Worm (Caenorhabditis elegans): ENCODE data around the gene Y75B8A.23.

The Y75B8A.23 gene

ce11 chrIII:12259793-12260192 lies 9.3 kb downstream of the Y75B8A.23 start:
- TF ChIP-seq unc-62 (GFP tag; optimal IDR thresholded peaks at IDR 0.05) (no peak), mdl-1 (tag; optimal IDR thresholded peaks at IDR 0.05) (no peak), lin-13 (GFP tag; optimal IDR thresholded peaks at IDR 0.05) (no peak), nhr-129 (tag; optimal IDR thresholded peaks at IDR 0.05) (no peak), C34F6.9 (tag; optimal IDR thresholded peaks at IDR 0.05) (no peak), gmeb-1 (tag; optimal IDR thresholded peaks at IDR 0.05) (no peak), ztf-1 (GFP tag; conservative IDR thresholded peaks at IDR 0.05) (no peak), sma-9 (GFP tag; optimal IDR thresholded peaks at IDR 0.05) (no peak), sma-9 (tag; optimal IDR thresholded peaks at IDR 0.05) (no peak)

ce11 chrIII:12260413-12260812 lies 10.0 kb downstream of the Y75B8A.23 start:
- TF ChIP-seq fos-1 (tag; optimal IDR thresholded peaks at IDR 0.05): no peak
- no peak for TF ChIP-seq nhr-21 (tag; optimal IDR thresholded peaks at IDR 0.05)
- no peak for TF ChIP-seq ama-1 (optimal IDR thresholded peaks at IDR 0.05)

- no peak for TF ChIP-seq elt-3 (tag; optimal IDR thresholded peaks at IDR 0.05)
- no peak for TF ChIP-seq ztf-1 (GFP tag; conservative IDR thresholded peaks at IDR 0.05)
Measured at ce11 chrIII:12269807-12270206, 19.3 kb downstream of the Y75B8A.23 start.

- no peak for TF ChIP-seq sma-3 (GFP tag; optimal IDR thresholded peaks at IDR 0.05)
- no peak for TF ChIP-seq R02D3.7 (tag; optimal IDR thresholded peaks at IDR 0.05)
- no peak for TF ChIP-seq ZK546.5 (tag; optimal IDR thresholded peaks at IDR 0.05)
- TF ChIP-seq sma-9 (GFP tag; optimal IDR thresholded peaks at IDR 0.05): no peak
- no peak for TF ChIP-seq sma-9 (tag; optimal IDR thresholded peaks at IDR 0.05)
- no peak for TF ChIP-seq ama-1 (optimal IDR thresholded peaks at IDR 0.05)
- no peak for TF ChIP-seq mdl-1 (tag; optimal IDR thresholded peaks at IDR 0.05)
- no peak for TF ChIP-seq snpc-4 (tag; optimal IDR thresholded peaks at IDR 0.05)
- no peak for TF ChIP-seq C34F6.9 (tag; optimal IDR thresholded peaks at IDR 0.05)
- no peak for TF ChIP-seq dmd-4 (tag; optimal IDR thresholded peaks at IDR 0.05)
- TF ChIP-seq skn-1 (tag; optimal IDR thresholded peaks at IDR 0.05): no peak
- TF ChIP-seq ztf-4 (tag; optimal IDR thresholded peaks at IDR 0.05): no peak
- TF ChIP-seq ceh-82 (tag; optimal IDR thresholded peaks at IDR 0.05): no peak
- no peak for TF ChIP-seq gmeb-1 (tag; optimal IDR thresholded peaks at IDR 0.05)
Measured at ce11 chrIII:12270391-12270790, 19.9 kb downstream of the Y75B8A.23 start.

ce11 chrIII:12273598-12274090 lies 23.2 kb downstream of the Y75B8A.23 start, which contains the start of the genes Y75B8A.24 and Y75B8A.25:
Y75B8A.24 (minus strand) TSS chrIII:12273752.
Y75B8A.25 (plus strand) TSS chrIII:12274040.
- TF ChIP-seq Y55F3AM.14 (GFP tag; optimal IDR thresholded peaks at IDR 0.05) (no peak), ama-1 (optimal IDR thresholded peaks at IDR 0.05) (no peak), nhr-129 (tag; optimal IDR thresholded peaks at IDR 0.05) (peak; percentile 4), dmd-4 (tag; optimal IDR thresholded peaks at IDR 0.05) (no peak), sma-9 (GFP tag; optimal IDR thresholded peaks at IDR 0.05) (no peak), sma-9 (tag; optimal IDR thresholded peaks at IDR 0.05) (no peak), alr-1 (tag; optimal IDR thresholded peaks at IDR 0.05) (no peak), aly-2 (tag; optimal IDR thresholded peaks at IDR 0.05) (no peak), nhr-25 (tag; optimal IDR thresholded peaks at IDR 0.05) (peak; percentile 77), nhr-77 (tag; optimal IDR thresholded peaks at IDR 0.05) (no peak), lin-11 (tag; optimal IDR thresholded peaks at IDR 0.05) (no peak), lin-39 (tag; optimal IDR thresholded peaks at IDR 0.05) (no peak), skn-1 (tag; optimal IDR thresholded peaks at IDR 0.05) (no peak), F13H6.1 (tag; optimal IDR thresholded peaks at IDR 0.05) (peak; percentile 76), sma-3 (GFP tag; optimal IDR thresholded peaks at IDR 0.05) (peak; percentile 71), nhr-10 (tag; optimal IDR thresholded peaks at IDR 0.05) (no peak), nhr-21 (tag; optimal IDR thresholded peaks at IDR 0.05) (peak; percentile 34), lsy-2 (tag; optimal IDR thresholded peaks at IDR 0.05) (peak; percentile 68 to 87), peb-1 (tag; optimal IDR thresholded peaks at IDR 0.05) (no peak), nhr-237 (tag; optimal IDR thresholded peaks at IDR 0.05) (no peak), ztf-11 (tag; optimal IDR thresholded peaks at IDR 0.05) (no peak), lin-13 (GFP tag; optimal IDR thresholded peaks at IDR 0.05) (peak; percentile 57), C34F6.9 (tag; optimal IDR thresholded peaks at IDR 0.05) (peak; percentile 79), fos-1 (tag; optimal IDR thresholded peaks at IDR 0.05) (no peak), mab-5 (tag; optimal IDR thresholded peaks at IDR 0.05) (peak; percentile 49), R02D3.7 (tag; optimal IDR thresholded peaks at IDR 0.05) (peak; percentile 57), ztf-4 (tag; optimal IDR thresholded peaks at IDR 0.05) (peak; percentile 5), unc-55 (GFP tag; optimal IDR thresholded peaks at IDR 0.05) (peak; percentile 80), ZK546.5 (tag; optimal IDR thresholded peaks at IDR 0.05) (no peak), nhr-11 (tag; optimal IDR thresholded peaks at IDR 0.05) (no peak), elt-1 (tag; optimal IDR thresholded peaks at IDR 0.05) (no peak), mdl-1 (tag; optimal IDR thresholded peaks at IDR 0.05) (no peak), blmp-1 (tag; optimal IDR thresholded peaks at IDR 0.05; ENCODE audit: insufficient read depth) (no peak), elt-3 (tag; optimal IDR thresholded peaks at IDR 0.05) (no peak), gmeb-1 (tag; optimal IDR thresholded peaks at IDR 0.05) (peak; percentile 85), ceh-16 (tag; optimal IDR thresholded peaks at IDR 0.05) (no peak), sem-4 (tag; optimal IDR thresholded peaks at IDR 0.05) (peak; percentile 82), crh-2 (tag; optimal IDR thresholded peaks at IDR 0.05) (peak; percentile 75), mbf-1 (tag; optimal IDR thresholded peaks at IDR 0.05) (no peak), nhr-23 (tag; optimal IDR thresholded peaks at IDR 0.05) (no peak)
